Fruit fly (Drosophila melanogaster) whole organism, embryonic: ENCODE measurements around the gene RpS9.
A peak's percentile ranks its signal among the peaks of the same experiment; 100 is the strongest.

Experiments used
- Blimp-1 ChIP-seq: fragments of 200-800 bp; sonication (Bioruptor generic); optimal IDR thresholded peaks from 3 replicates; lab custom pipeline; 2018; ENCODE audit warnings: missing biosample characterization, missing genetic modification characterization, mild to moderate bottlenecking, moderate library complexity, missing genetic modification reagents
- CG10147 ChIP-seq: fragments of 200-800 bp; sonication (Bioruptor generic); optimal IDR thresholded peaks from 2 replicates; lab custom pipeline; 2019; ENCODE audit warnings: missing biosample characterization, mild to moderate bottlenecking, missing genetic modification characterization, moderate library complexity
- CG10654 ChIP-seq: fragments of 200-800 bp; sonication (Bioruptor generic); optimal IDR thresholded peaks from 2 replicates; lab custom pipeline; 2016; ENCODE audit warnings: missing biosample characterization, missing genetic modification characterization
- CG16779 ChIP-seq: fragments of 200-800 bp; sonication (Bioruptor generic); IDR thresholded peaks from 2 replicates; pipeline ENCODE4 v1.3.6; 2022; ENCODE audit warnings: missing biosample characterization, missing genetic modification characterization
- CG18262 ChIP-seq: fragments of 200-800 bp; optimal IDR thresholded peaks from 3 replicates; lab custom pipeline; 2019; ENCODE audit warnings: missing biosample characterization, mild to moderate bottlenecking, missing genetic modification characterization, moderate library complexity
- CG1832 ChIP-seq: fragments of 200-800 bp; sonication (Bioruptor generic); optimal IDR thresholded peaks from 2 replicates; lab custom pipeline; 2017; ENCODE audit warnings: missing biosample characterization, mild to moderate bottlenecking, missing genetic modification characterization, inconsistent platforms
- CG2678 ChIP-seq: fragments of 200-800 bp; sonication (Bioruptor generic); optimal IDR thresholded peaks from 3 replicates; lab custom pipeline; 2019; ENCODE audit warnings: missing biosample characterization, mild to moderate bottlenecking, missing genetic modification characterization, moderate library complexity
- CG2712 ChIP-seq: fragments of 200-800 bp; optimal IDR thresholded peaks from 3 replicates; lab custom pipeline; 2019; ENCODE audit warnings: missing biosample characterization, mild to moderate bottlenecking, missing genetic modification characterization, moderate library complexity
- CG30431 ChIP-seq: fragments of 200-800 bp; sonication (Bioruptor generic); optimal IDR thresholded peaks from 2 replicates; lab custom pipeline; 2017; ENCODE audit warnings: missing biosample characterization, missing genetic modification characterization
- CG31441 ChIP-seq: fragments of 200-800 bp; sonication (Bioruptor generic); IDR thresholded peaks from 2 replicates; pipeline ENCODE4 v1.3.6; 2022; ENCODE audit warnings: missing biosample characterization, missing genetic modification characterization
- CG32772 ChIP-seq: fragments of 200-800 bp; sonication (Bioruptor generic); IDR thresholded peaks from 2 replicates; pipeline ENCODE4 v1.3.6; 2022; ENCODE audit warnings: missing biosample characterization, missing genetic modification characterization
- CG4360 ChIP-seq: fragments of 200-800 bp; sonication (Bioruptor generic); IDR thresholded peaks from 2 replicates; pipeline ENCODE4 v1.3.6; 2022; ENCODE audit warnings: missing biosample characterization, missing genetic modification characterization
- CG7357 ChIP-seq: fragments of 200-800 bp; sonication (Bioruptor generic); IDR thresholded peaks from 3 replicates; pipeline ENCODE4 v1.3.6; 2022; ENCODE audit warnings: missing biosample characterization, missing genetic modification characterization
- Deaf1 ChIP-seq: fragments of 200-800 bp; optimal IDR thresholded peaks from 3 replicates; lab custom pipeline; 2019; ENCODE audit warnings: missing biosample characterization, mild to moderate bottlenecking, missing genetic modification characterization, moderate library complexity
- Drgx ChIP-seq: fragments of 200-800 bp; sonication (Bioruptor generic); IDR thresholded peaks from 2 replicates; pipeline ENCODE4 v1.3.6; 2022; ENCODE audit warnings: missing biosample characterization, missing genetic modification characterization
- ERR ChIP-seq: fragments of 200-800 bp; sonication (Bioruptor generic); optimal IDR thresholded peaks from 2 replicates; lab custom pipeline; 2016; ENCODE audit warnings: missing biosample characterization, missing genetic modification characterization
- Ets65A ChIP-seq: fragments of 200-800 bp; sonication (Bioruptor generic); peaks from one replicate; lab custom pipeline; 2016; ENCODE audit warnings: missing biosample characterization, missing genetic modification characterization
- GATAe ChIP-seq: fragments of 200-800 bp; sonication (Bioruptor generic); conservative IDR thresholded peaks from 2 replicates; pipeline ENCODE4 v1.3.6; 2022; ENCODE audit warnings: missing biosample characterization, missing genetic modification characterization
- Gsc ChIP-seq: fragments of 200-800 bp; sonication (Bioruptor generic); IDR thresholded peaks from 2 replicates; pipeline ENCODE4 v1.3.6; 2022; ENCODE audit warnings: missing biosample characterization, missing genetic modification characterization
- Hsf ChIP-seq: fragments of 200-800 bp; sonication (Bioruptor generic); optimal IDR thresholded peaks from 3 replicates; lab custom pipeline; 2016; ENCODE audit warnings: missing biosample characterization, missing genetic modification characterization
- Med ChIP-seq: fragments of 200-800 bp; sonication (Bioruptor generic); peaks from one replicate; lab custom pipeline; 2016; ENCODE audit warnings: missing biosample characterization, missing genetic modification characterization, mild to moderate bottlenecking, inconsistent platforms, moderate library complexity
- Nf-YC ChIP-seq: fragments of 200-800 bp; optimal IDR thresholded peaks from 3 replicates; lab custom pipeline; 2019; ENCODE audit warnings: missing biosample characterization, mild to moderate bottlenecking, missing genetic modification characterization, moderate library complexity
- PHDP ChIP-seq: fragments of 200-800 bp; sonication (Bioruptor generic); optimal IDR thresholded peaks from 3 replicates; lab custom pipeline; 2018; ENCODE audit warnings: missing biosample characterization, mild to moderate bottlenecking, missing genetic modification characterization, moderate library complexity
- Rx ChIP-seq: fragments of 200-800 bp; sonication (Bioruptor generic); IDR thresholded peaks from 2 replicates; pipeline ENCODE4 v1.3.6; 2022; ENCODE audit warnings: missing biosample characterization, missing genetic modification characterization
- Stat92E ChIP-seq, 3 experiments: fragments of >200 bp in 2 of 3; fragments of 200-800 bp in 1 of 3; sonication (Bioruptor generic) in 1 of 3; optimal IDR thresholded peaks; 2 replicates each; lab custom pipeline; 2017 to 2019; ENCODE audit warnings: missing biosample characterization in 3 of 3, missing genetic modification characterization in 3 of 3, mild to moderate bottlenecking in 1 of 3, moderate library complexity in 1 of 3
- Xrp1 ChIP-seq: fragments of 200-800 bp; sonication (Bioruptor generic); IDR thresholded peaks from 2 replicates; pipeline ENCODE4 v1.3.6; 2022; ENCODE audit warnings: missing biosample characterization, missing genetic modification characterization
- bowl ChIP-seq: fragments of 200-800 bp; sonication (Bioruptor generic); IDR thresholded peaks from 2 replicates; pipeline ENCODE4 v1.3.6; 2022; ENCODE audit warnings: missing biosample characterization, missing genetic modification characterization
- bsh ChIP-seq, 2 experiments: fragments of 200-800 bp; sonication (Bioruptor generic); optimal IDR thresholded peaks; 2 replicates each; lab custom pipeline; 2017 to 2018; ENCODE audit warnings: mild to moderate bottlenecking in 2 of 2, missing biosample characterization in 2 of 2, missing genetic modification characterization in 2 of 2, moderate library complexity in 1 of 2
- chif ChIP-seq, 2 experiments: fragments of 200-800 bp; sonication (Bioruptor generic); optimal IDR thresholded peaks; 3 replicates each; lab custom pipeline; 2016; ENCODE audit warnings: missing biosample characterization in 2 of 2, missing genetic modification characterization in 2 of 2
- chinmo ChIP-seq: fragments of 200-800 bp; sonication (Bioruptor generic); IDR thresholded peaks from 4 replicates; pipeline ENCODE4 v1.3.6; 2022; ENCODE audit warnings: missing biosample characterization, missing genetic modification characterization; ENCODE audit not compliant: partially characterized antibody
- corto ChIP-seq: fragments of 200-800 bp; sonication (Bioruptor generic); optimal IDR thresholded peaks from 2 replicates; lab custom pipeline; 2016; ENCODE audit warnings: missing biosample characterization, mild to moderate bottlenecking, missing genetic modification characterization, moderate library complexity
- gem ChIP-seq: fragments of 200-800 bp; sonication (Bioruptor generic); optimal IDR thresholded peaks from 2 replicates; lab custom pipeline; 2019; ENCODE audit warnings: missing biosample characterization, mild to moderate bottlenecking, missing genetic modification characterization, moderate library complexity
- gro ChIP-seq: fragments of 200-800 bp; sonication (Bioruptor generic); optimal IDR thresholded peaks from 2 replicates; lab custom pipeline; 2016; ENCODE audit warnings: missing biosample characterization, missing genetic modification characterization
- kah ChIP-seq: fragments of 200-800 bp; sonication (Bioruptor generic); optimal IDR thresholded peaks from 2 replicates; lab custom pipeline; 2018; ENCODE audit warnings: missing biosample characterization, mild to moderate bottlenecking, missing genetic modification characterization
- kni ChIP-seq: fragments of 200-800 bp; sonication (Bioruptor generic); optimal IDR thresholded peaks from 3 replicates; lab custom pipeline; 2017; ENCODE audit warnings: mild to moderate bottlenecking, missing biosample characterization, missing genetic modification reagents, missing genetic modification characterization
- lbe ChIP-seq: fragments of 200-800 bp; sonication (Bioruptor generic); optimal IDR thresholded peaks from 2 replicates; lab custom pipeline; 2016; ENCODE audit warnings: missing biosample characterization, mild to moderate bottlenecking, missing genetic modification characterization
- lmd ChIP-seq: fragments of 200-800 bp; sonication (Bioruptor generic); IDR thresholded peaks from 2 replicates; pipeline ENCODE4 v1.3.6; 2022; ENCODE audit warnings: missing biosample characterization, missing genetic modification characterization
- nom ChIP-seq: fragments of 200-800 bp; sonication (Bioruptor generic); optimal IDR thresholded peaks from 2 replicates; lab custom pipeline; 2017; ENCODE audit warnings: missing biosample characterization, missing genetic modification characterization, mild to moderate bottlenecking, moderate library complexity, missing genetic modification reagents
- pzg ChIP-seq: fragments of 200-800 bp; sonication (Bioruptor generic); optimal IDR thresholded peaks from 3 replicates; lab custom pipeline; 2018; ENCODE audit warnings: missing biosample characterization, mild to moderate bottlenecking, missing genetic modification characterization, moderate library complexity
- scrt ChIP-seq: fragments of 200-800 bp; sonication (Bioruptor generic); optimal IDR thresholded peaks from 2 replicates; lab custom pipeline; 2018; ENCODE audit warnings: missing biosample characterization, mild to moderate bottlenecking, missing genetic modification characterization, moderate library complexity
- sens ChIP-seq: fragments of 200-800 bp; sonication (Bioruptor generic); peaks from one replicate; lab custom pipeline; 2016; ENCODE audit warnings: missing biosample characterization, missing genetic modification characterization
- sqz ChIP-seq: fragments of 200-800 bp; sonication (Bioruptor generic); optimal IDR thresholded peaks from 3 replicates; lab custom pipeline; 2018; ENCODE audit warnings: missing biosample characterization, mild to moderate bottlenecking, missing genetic modification characterization
- yki ChIP-seq: fragments of >200 bp; optimal IDR thresholded peaks from 3 replicates; lab custom pipeline; 2018
- zen ChIP-seq: fragments of 200-800 bp; sonication (Bioruptor generic); optimal IDR thresholded peaks from 3 replicates; lab custom pipeline; 2018; ENCODE audit warnings: missing biosample characterization, mild to moderate bottlenecking, missing genetic modification characterization, moderate library complexity

Gene RpS9

DNA sequence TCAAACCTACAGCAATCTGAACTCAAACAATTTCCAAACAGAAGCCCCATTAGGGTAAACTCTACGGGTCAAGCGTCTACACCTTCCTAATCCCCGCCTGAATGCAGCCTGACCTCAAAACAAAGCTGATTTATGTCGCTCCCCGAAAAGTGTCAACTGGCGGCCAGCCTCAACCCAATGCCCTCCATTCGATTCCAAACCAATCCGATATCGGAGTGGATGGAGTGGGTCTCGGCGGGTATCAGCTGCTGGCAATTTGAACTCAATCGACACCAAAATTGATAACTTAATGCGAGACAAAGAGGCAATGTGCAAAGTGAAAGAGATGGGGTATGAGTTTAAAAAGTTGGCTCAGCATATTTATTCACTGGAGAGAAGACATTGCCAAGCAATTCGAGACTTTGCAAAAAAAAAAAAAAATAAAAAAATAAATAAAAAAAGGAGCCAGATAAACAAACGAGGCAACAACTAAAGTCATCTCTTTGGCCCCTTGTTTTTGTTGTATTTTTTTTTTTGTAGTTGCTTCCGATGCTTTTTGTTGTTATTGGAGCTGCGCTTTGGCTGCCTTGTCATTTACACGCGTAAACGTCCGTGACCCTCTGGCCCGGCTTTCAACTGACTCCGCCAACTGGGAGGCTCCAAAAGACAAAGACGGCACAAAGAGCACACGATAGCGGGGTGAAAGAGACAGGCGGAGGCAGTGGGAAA, 39.7 kb upstream of the RpS9 start (continued):
- TF ChIP-seq Stat92E (GFP tag; optimal IDR thresholded peaks at IDR 0.05; lab: Kevin White, UChicago) (no peak), Nf-YC (tag; lab: Kevin White, UChicago) (peak; percentile 23), pzg (GFP tag; lab: Kevin White, UChicago) (no peak), sqz (GFP tag; lab: Kevin White, UChicago) (peak; percentile 40), zen (no peak), scrt (GFP tag; lab: Kevin White, UChicago) (no peak), chif (GFP tag; optimal IDR thresholded peaks at IDR 0.05; lab: Kevin White, UChicago) (no peak), CG1832 (GFP tag; lab: Kevin White, UChicago) (peak; percentile 27), CG2678 (no peak), CG10147 (no peak), ERR (no peak), gro (no peak), PHDP (tag; lab: Kevin White, UChicago) (no peak)

dm6 chr3L:9549690-9550303, 38.5 kb upstream of the RpS9 start:
- TF ChIP-seq CG4360 (no peak), CG2712 (tag; lab: Kevin White, UChicago) (peak; percentile 35), bsh (GFP tag; optimal IDR thresholded peaks at IDR 0.05; lab: Kevin White, UChicago) (peak; percentile 5 to 60), lmd (GFP tag; lab: Robert Waterston, UW) (peak; percentile 10; the same call in 1 of the 2 replicates), yki (lab: Kevin White, UChicago) (no peak), corto (GFP tag; lab: Kevin White, UChicago) (peak; percentile 49), Drgx (GFP tag; lab: Robert Waterston, UW) (peak; percentile 88), Hsf (no peak), Med (peak; percentile 19), Deaf1 (peak; percentile 14), Blimp-1 (GFP tag; lab: Kevin White, UChicago) (peak; percentile 2), bowl (GFP tag; lab: Robert Waterston, UW) (no peak), kah (GFP tag; lab: Kevin White, UChicago) (no peak), Rx (GFP tag; lab: Robert Waterston, UW) (peak; percentile 24; the same call in 1 of the 2 replicates), GATAe (no peak), sqz (GFP tag; lab: Kevin White, UChicago) (peak; percentile 47), Gsc (GFP tag; lab: Robert Waterston, UW) (no peak), Ets65A (GFP tag; lab: Kevin White, UChicago) (peak; percentile 78), Xrp1 (GFP tag; lab: Robert Waterston, UW) (peak; percentile 52), chinmo (GFP tag; lab: Robert Waterston, UW) (0 out of 4 replicates have a peak, but pooled peaks have one; percentile 30), CG18262 (tag; lab: Kevin White, UChicago) (peak; percentile 15), CG30431 (GFP tag; lab: Kevin White, UChicago) (no peak), lbe (GFP tag; lab: Kevin White, UChicago) (peak; percentile 61), CG31441 (GFP tag; lab: Robert Waterston, UW) (no peak), CG7357 (0 out of 3 replicates have a peak, but pooled peaks have one; percentile 9), gem (tag; lab: Kevin White, UChicago) (peak; percentile 12), Stat92E (GFP tag; optimal IDR thresholded peaks at IDR 0.05; lab: Kevin White, UChicago) (peak in 1 of 3 experiments; percentile 74), sens (GFP tag; lab: Kevin White, UChicago) (peak; percentile 73), nom (GFP tag; lab: Kevin White, UChicago) (peak; percentile 61), kni (GFP tag; lab: Kevin White, UChicago) (peak; percentile 42), CG10654 (GFP tag; lab: Kevin White, UChicago) (no peak), CG32772 (GFP tag; lab: Robert Waterston, UW) (peak; percentile 14; the same call in 1 of the 2 replicates), CG16779 (GFP tag; lab: Robert Waterston, UW) (no peak)
